Fruit fly (Drosophila melanogaster) whole organism, embryonic: ENCODE measurements around the gene CG18598.

Source experiments
- Antp ChIP-seq: fragments of 200-800 bp; sonication (Bioruptor generic); optimal IDR thresholded peaks from 3 replicates; lab custom pipeline; 2016; ENCODE audit warnings: missing biosample characterization, missing genetic modification characterization
- BEAF-32 ChIP-seq: fragments of 200-800 bp; sonication (Bioruptor generic); optimal IDR thresholded peaks from 3 replicates; lab custom pipeline; 2017; ENCODE audit warnings: missing biosample characterization, missing genetic modification characterization, mild to moderate bottlenecking, moderate library complexity, missing genetic modification reagents
- CG10979 ChIP-seq: fragments of 200-800 bp; sonication (Bioruptor generic); optimal IDR thresholded peaks from 2 replicates; lab custom pipeline; 2018; ENCODE audit warnings: missing biosample characterization, mild to moderate bottlenecking, missing genetic modification characterization, moderate library complexity
- CG11093 ChIP-seq: fragments of 200-800 bp; sonication (Bioruptor generic); IDR thresholded peaks from 3 replicates; pipeline ENCODE4 v1.3.6; 2022; ENCODE audit warnings: missing biosample characterization, missing genetic modification characterization
- CG11398 ChIP-seq: fragments of 200-800 bp; sonication (Bioruptor generic); optimal IDR thresholded peaks from 2 replicates; lab custom pipeline; 2016; ENCODE audit warnings: missing biosample characterization, missing genetic modification characterization
- CG13424 ChIP-seq: fragments of 200-800 bp; sonication (Bioruptor generic); optimal IDR thresholded peaks from 2 replicates; lab custom pipeline; 2019; ENCODE audit warnings: missing biosample characterization, mild to moderate bottlenecking, missing genetic modification characterization, moderate library complexity
- CG14441 ChIP-seq: fragments of 200-800 bp; sonication (Bioruptor generic); IDR thresholded peaks from 2 replicates; pipeline ENCODE4 v1.3.6; 2022; ENCODE audit warnings: missing biosample characterization, missing genetic modification characterization
- CG1647 ChIP-seq: fragments of 200-800 bp; sonication (Bioruptor generic); optimal IDR thresholded peaks from 3 replicates; lab custom pipeline; 2016; ENCODE audit warnings: missing biosample characterization, missing genetic modification characterization
- CG2712 ChIP-seq: fragments of 200-800 bp; optimal IDR thresholded peaks from 3 replicates; lab custom pipeline; 2019; ENCODE audit warnings: missing biosample characterization, mild to moderate bottlenecking, missing genetic modification characterization, moderate library complexity
- CG2889 ChIP-seq: fragments of 200-800 bp; sonication (Bioruptor generic); IDR thresholded peaks from 3 replicates; pipeline ENCODE4 v1.3.6; 2022; ENCODE audit warnings: missing biosample characterization, missing genetic modification characterization
- CG33213 ChIP-seq: fragments of 200-800 bp; sonication (Bioruptor generic); optimal IDR thresholded peaks from 3 replicates; lab custom pipeline; 2016; ENCODE audit warnings: missing biosample characterization, missing genetic modification characterization
- CG4707 ChIP-seq: fragments of 200-800 bp; sonication (Bioruptor generic); optimal IDR thresholded peaks from 2 replicates; lab custom pipeline; 2018; ENCODE audit warnings: missing biosample characterization, mild to moderate bottlenecking, missing genetic modification characterization, moderate library complexity
- CG5180 ChIP-seq: fragments of 200-800 bp; sonication (Bioruptor generic); optimal IDR thresholded peaks from 3 replicates; lab custom pipeline; 2017; ENCODE audit warnings: missing biosample characterization, missing genetic modification characterization, mild to moderate bottlenecking, moderate library complexity, missing genetic modification reagents
- CG8281 ChIP-seq: fragments of 200-800 bp; sonication (Bioruptor generic); optimal IDR thresholded peaks from 2 replicates; lab custom pipeline; 2018; ENCODE audit warnings: missing biosample characterization, mild to moderate bottlenecking, missing genetic modification characterization, moderate library complexity
- CG9215 ChIP-seq: fragments of 200-800 bp; sonication (Bioruptor generic); IDR thresholded peaks from 2 replicates; pipeline ENCODE4 v1.3.6; 2022; ENCODE audit warnings: missing biosample characterization, missing genetic modification characterization
- Dip2 ChIP-seq: fragments of 200-800 bp; sonication (Bioruptor generic); IDR thresholded peaks from 2 replicates; pipeline ENCODE4 v1.3.6; 2022; ENCODE audit warnings: missing biosample characterization, missing genetic modification characterization
- Dll ChIP-seq: fragments of 200-800 bp; sonication (Bioruptor generic); IDR thresholded peaks from 4 replicates; pipeline ENCODE4 v1.3.6; 2022; ENCODE audit warnings: missing biosample characterization, missing genetic modification characterization; ENCODE audit not compliant: partially characterized antibody
- H2.0 ChIP-seq: fragments of 200-800 bp; sonication (Bioruptor generic); IDR thresholded peaks from 2 replicates; pipeline ENCODE4 v1.3.6; 2022; ENCODE audit warnings: missing biosample characterization, missing genetic modification characterization
- Kr ChIP-seq: fragments of 200-800 bp; sonication (Bioruptor generic); optimal IDR thresholded peaks from 2 replicates; lab custom pipeline; 2017; ENCODE audit warnings: missing biosample characterization, mild to moderate bottlenecking, missing genetic modification characterization
- MESR4 ChIP-seq: fragments of 200-800 bp; sonication (Bioruptor generic); optimal IDR thresholded peaks from 2 replicates; lab custom pipeline; 2018; ENCODE audit warnings: missing biosample characterization, mild to moderate bottlenecking, missing genetic modification characterization, moderate library complexity
- Mad ChIP-seq: fragments of 200-800 bp; sonication (Bioruptor generic); optimal IDR thresholded peaks from 2 replicates; lab custom pipeline; 2016; ENCODE audit warnings: missing biosample characterization, missing genetic modification characterization
- NK7.1 ChIP-seq: fragments of 200-800 bp; sonication (Bioruptor generic); optimal IDR thresholded peaks from 3 replicates; lab custom pipeline; 2016; ENCODE audit warnings: missing biosample characterization, missing genetic modification characterization
- Nf-YC ChIP-seq: fragments of 200-800 bp; optimal IDR thresholded peaks from 3 replicates; lab custom pipeline; 2019; ENCODE audit warnings: missing biosample characterization, mild to moderate bottlenecking, missing genetic modification characterization, moderate library complexity
- Opbp ChIP-seq: fragments of 200-800 bp; sonication (Bioruptor generic); IDR thresholded peaks from 3 replicates; pipeline ENCODE4 v1.3.6; 2022; ENCODE audit warnings: missing biosample characterization, missing genetic modification characterization; ENCODE audit not compliant: partially characterized antibody
- Scr ChIP-seq: fragments of 200-800 bp; sonication (Bioruptor generic); IDR thresholded peaks from 2 replicates; pipeline ENCODE4 v1.3.6; 2022; ENCODE audit warnings: missing biosample characterization, missing genetic modification characterization; ENCODE audit not compliant: partially characterized antibody
- bbx ChIP-seq: fragments of 200-800 bp; sonication (Bioruptor generic); IDR thresholded peaks from 2 replicates; pipeline ENCODE4 v1.3.6; 2022; ENCODE audit warnings: missing biosample characterization, missing genetic modification characterization; ENCODE audit not compliant: partially characterized antibody
- bsh ChIP-seq, 2 experiments: fragments of 200-800 bp; sonication (Bioruptor generic); optimal IDR thresholded peaks; 2 replicates each; lab custom pipeline; 2017 to 2018; ENCODE audit warnings: mild to moderate bottlenecking in 2 of 2, missing biosample characterization in 2 of 2, missing genetic modification characterization in 2 of 2, moderate library complexity in 1 of 2
- chinmo ChIP-seq: fragments of 200-800 bp; sonication (Bioruptor generic); IDR thresholded peaks from 4 replicates; pipeline ENCODE4 v1.3.6; 2022; ENCODE audit warnings: missing biosample characterization, missing genetic modification characterization; ENCODE audit not compliant: partially characterized antibody
- ci ChIP-seq: fragments of 200-800 bp; sonication (Bioruptor generic); IDR thresholded peaks from 3 replicates; pipeline ENCODE4 v1.3.6; 2022; ENCODE audit warnings: missing biosample characterization, missing genetic modification characterization
- dmrt11E ChIP-seq: fragments of 200-800 bp; sonication (Bioruptor generic); optimal IDR thresholded peaks from 3 replicates; lab custom pipeline; 2018; ENCODE audit warnings: missing biosample characterization, mild to moderate bottlenecking, missing genetic modification characterization, moderate library complexity
- gem ChIP-seq: fragments of 200-800 bp; sonication (Bioruptor generic); optimal IDR thresholded peaks from 2 replicates; lab custom pipeline; 2019; ENCODE audit warnings: missing biosample characterization, mild to moderate bottlenecking, missing genetic modification characterization, moderate library complexity
- gsb-n ChIP-seq: fragments of 200-800 bp; sonication (Bioruptor generic); optimal IDR thresholded peaks from 3 replicates; lab custom pipeline; 2018; ENCODE audit warnings: missing biosample characterization, mild to moderate bottlenecking, missing genetic modification characterization
- gt ChIP-seq: fragments of 200-800 bp; sonication (Bioruptor generic); IDR thresholded peaks from 2 replicates; pipeline ENCODE4 v1.3.6; 2022; ENCODE audit warnings: missing biosample characterization, missing genetic modification characterization
- inv ChIP-seq: fragments of 200-800 bp; sonication (Bioruptor generic); IDR thresholded peaks from 2 replicates; pipeline ENCODE4 v1.3.6; 2022; ENCODE audit warnings: missing biosample characterization, missing genetic modification characterization; ENCODE audit not compliant: partially characterized antibody
- lab ChIP-seq: fragments of 200-800 bp; sonication (Bioruptor generic); optimal IDR thresholded peaks from 3 replicates; lab custom pipeline; 2017; ENCODE audit warnings: missing biosample characterization, missing genetic modification characterization, mild to moderate bottlenecking, moderate library complexity, missing genetic modification reagents
- nerfin-2 ChIP-seq: fragments of 200-800 bp; sonication (Bioruptor generic); IDR thresholded peaks from 2 replicates; pipeline ENCODE4 v1.3.6; 2022; ENCODE audit warnings: missing biosample characterization, missing genetic modification characterization; ENCODE audit not compliant: partially characterized antibody
- odd ChIP-seq: fragments of 200-800 bp; sonication (Bioruptor generic); optimal IDR thresholded peaks from 2 replicates; lab custom pipeline; 2017; ENCODE audit warnings: missing biosample characterization, mild to moderate bottlenecking, missing genetic modification characterization
- onecut ChIP-seq: fragments of 200-800 bp; sonication (Bioruptor generic); IDR thresholded peaks from 2 replicates; pipeline ENCODE4 v1.3.6; 2022; ENCODE audit warnings: missing biosample characterization, missing genetic modification characterization
- pho ChIP-seq: fragments of 200-800 bp; sonication (Bioruptor generic); optimal IDR thresholded peaks from 2 replicates; lab custom pipeline; 2016; ENCODE audit warnings: missing biosample characterization, missing genetic modification characterization
- prd ChIP-seq, 3 experiments: fragments of >200 bp in 2 of 3; fragments of 200-800 bp in 1 of 3; sonication (Bioruptor generic) in 1 of 3; optimal IDR thresholded peaks in 2 of 3; IDR thresholded peaks in 1 of 3; 2 replicates in 2 of 3; 3 replicates in 1 of 3; pipeline versions ENCODE4 v1.3.6 to Lab custom; 2017 to 2022; ENCODE audit warnings: missing biosample characterization in 1 of 3, missing genetic modification characterization in 1 of 3
- sens ChIP-seq: fragments of 200-800 bp; sonication (Bioruptor generic); peaks from one replicate; lab custom pipeline; 2016; ENCODE audit warnings: missing biosample characterization, missing genetic modification characterization
- seq ChIP-seq: fragments of 200-800 bp; sonication (Bioruptor generic); IDR thresholded peaks from 2 replicates; pipeline ENCODE4 v1.3.6; 2022; ENCODE audit warnings: missing biosample characterization, missing genetic modification characterization
- slbo ChIP-seq: fragments of 200-800 bp; sonication (Bioruptor generic); IDR thresholded peaks from 2 replicates; pipeline ENCODE4 v1.3.6; 2022; ENCODE audit warnings: missing biosample characterization, missing genetic modification characterization
- sob ChIP-seq: fragments of 200-800 bp; sonication (Bioruptor generic); IDR thresholded peaks from 2 replicates; pipeline ENCODE4 v1.3.6; 2022; ENCODE audit warnings: missing biosample characterization, missing genetic modification characterization
- ssp ChIP-seq: fragments of 200-800 bp; sonication (Bioruptor generic); IDR thresholded peaks from 2 replicates; pipeline ENCODE4 v1.3.6; 2022; ENCODE audit warnings: missing biosample characterization, missing genetic modification characterization
- tio ChIP-seq: fragments of 200-800 bp; sonication (Bioruptor generic); optimal IDR thresholded peaks from 2 replicates; lab custom pipeline; 2017; ENCODE audit warnings: missing biosample characterization, missing genetic modification characterization, inconsistent platforms
- trh ChIP-seq: fragments of 200-800 bp; sonication (Bioruptor generic); optimal IDR thresholded peaks from 2 replicates; lab custom pipeline; 2016; ENCODE audit warnings: missing biosample characterization, missing genetic modification characterization

CG18598 gene

dm6 chr3R:18235879-18236278 lies 15.0 kb upstream of the CG18598 start, which contains the start of gene repo (continued):
- TF ChIP-seq CG11398 (GFP tag; lab: Kevin White, UChicago) (no peak), chinmo (GFP tag; lab: Robert Waterston, UW) (no peak), trh (no peak), MESR4 (no peak), Mad (GFP tag; lab: Kevin White, UChicago) (no peak), bbx (GFP tag; lab: Robert Waterston, UW) (peak; percentile 27; the same call in 1 of the 2 replicates), CG1647 (GFP tag; lab: Kevin White, UChicago) (no peak), Nf-YC (tag; lab: Kevin White, UChicago) (peak; percentile 98), slbo (no peak), Scr (GFP tag; lab: Robert Waterston, UW) (0 out of 2 replicates have a peak, but pooled peaks have one; percentile 23), CG5180 (GFP tag; lab: Kevin White, UChicago) (peak; percentile 12), Dll (GFP tag; lab: Robert Waterston, UW) (0 out of 4 replicates have a peak, but pooled peaks have one; percentile 40), Antp (GFP tag; lab: Kevin White, UChicago) (no peak), gt (no peak), CG33213 (GFP tag; lab: Kevin White, UChicago) (no peak), H2.0 (GFP tag; lab: Robert Waterston, UW) (no peak), CG14441 (no peak), prd (optimal IDR thresholded peaks at IDR 0.05; lab: Kevin White, UChicago) (no peak), prd (GFP tag; IDR thresholded peaks at IDR 0.05; lab: Robert Waterston, UW) (no peak), CG2712 (tag; lab: Kevin White, UChicago) (no peak), ssp (GFP tag; lab: Robert Waterston, UW) (no peak), lab (GFP tag; lab: Kevin White, UChicago) (no peak), onecut (no peak), CG10979 (tag; lab: Kevin White, UChicago) (no peak), ci (GFP tag; lab: Robert Waterston, UW) (0 out of 3 replicates have a peak, but pooled peaks have one; percentile 22), Dip2 (GFP tag; lab: Robert Waterston, UW) (no peak), pho (no peak), CG8281 (tag; lab: Kevin White, UChicago) (no peak), Opbp (GFP tag; lab: Robert Waterston, UW) (0 out of 3 replicates have a peak, but pooled peaks have one; percentile 30), CG2889 (GFP tag; lab: Robert Waterston, UW) (no peak), NK7.1 (GFP tag; lab: Kevin White, UChicago) (no peak), dmrt11E (tag; lab: Kevin White, UChicago) (no peak)

DNA sequence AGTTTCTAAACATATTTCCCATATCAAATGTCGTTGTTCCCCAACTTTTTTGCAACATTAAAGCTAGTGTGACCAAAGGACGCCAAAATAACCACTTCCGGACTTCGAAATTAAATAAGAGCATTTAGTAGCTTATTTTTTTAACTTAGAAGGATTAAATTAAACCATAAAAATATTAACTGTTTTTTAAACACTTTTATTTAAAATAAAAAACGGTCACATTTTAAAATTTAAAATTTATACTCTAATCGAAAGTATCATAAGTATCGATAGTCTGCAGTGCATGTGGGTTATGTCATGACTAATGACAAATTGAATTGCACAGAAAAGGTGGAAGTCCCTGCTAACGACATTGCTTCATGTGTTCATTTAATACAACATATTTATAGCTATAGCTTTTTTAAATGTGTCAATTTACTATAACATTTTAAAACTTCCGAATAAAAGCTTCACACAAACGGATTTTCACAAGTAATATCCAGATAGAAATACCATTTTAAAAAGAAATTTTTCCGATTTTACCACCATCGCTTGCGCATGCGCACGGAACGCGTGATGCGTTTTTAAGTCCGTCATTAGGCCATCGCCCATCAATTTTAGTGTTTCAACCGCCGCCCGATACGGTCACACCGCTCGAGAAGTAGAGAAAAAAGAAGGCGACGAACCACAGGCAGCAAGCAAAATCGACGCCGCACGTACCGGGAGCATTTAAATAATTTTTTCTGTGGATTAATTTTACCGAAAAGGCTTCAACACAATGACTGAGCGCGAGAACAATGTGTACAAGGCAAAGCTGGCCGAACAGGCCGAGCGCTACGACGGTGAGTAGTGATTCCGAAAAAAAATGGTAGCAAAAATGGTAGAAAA lies 8.6 kb upstream of the CG18598 start, which contains the start of the genes CG7156 and 14-3-3epsilon:
CG7156 (minus strand) TSS at position 71 of the 867 bp plus-strand sequence.
14-3-3epsilon (plus strand) TSS at position 443 of the 867 bp plus-strand sequence.
- peak; percentile 20; the same call in 1 of the 2 replicates for TF ChIP-seq sob
- TF ChIP-seq CG13424 (tag; lab: Kevin White, UChicago) = peak; percentile 26
- peak; percentile 42 for TF ChIP-seq lab (GFP tag; lab: Kevin White, UChicago)
- TF ChIP-seq BEAF-32 (GFP tag; lab: Kevin White, UChicago) = peak; percentile 92
- TF ChIP-seq Kr (GFP tag; lab: Kevin White, UChicago) = no peak
- TF ChIP-seq CG11093 (GFP tag; lab: Robert Waterston, UW) = no peak
- peak; percentile 37 for TF ChIP-seq gsb-n (tag; lab: Kevin White, UChicago)
- no peak for TF ChIP-seq tio (GFP tag; lab: Kevin White, UChicago)
- TF ChIP-seq seq (GFP tag; lab: Robert Waterston, UW) = peak; percentile 36; the same call in 1 of the 2 replicates
- TF ChIP-seq inv (GFP tag; lab: Robert Waterston, UW) = peak; percentile 55
- TF ChIP-seq nerfin-2 = no peak
- TF ChIP-seq CG9215 = no peak
- TF ChIP-seq bsh (GFP tag; optimal IDR thresholded peaks at IDR 0.05; lab: Kevin White, UChicago) = peak in 1 of 2 experiments; percentile 65
- peak; percentile 22 for TF ChIP-seq CG4707
- TF ChIP-seq MESR4 = peak; percentile 88
- peak; percentile 91 for TF ChIP-seq sens (GFP tag; lab: Kevin White, UChicago)
- peak; percentile 26 for TF ChIP-seq odd
- TF ChIP-seq gem = peak; percentile 71
